Fruit fly (Drosophila melanogaster) whole organism: ENCODE data around the gene Cpr11B.

ENCODE experiments used
- Dll ChIP-seq: fragments of >200 bp; optimal IDR thresholded peaks from 2 replicates; lab custom pipeline; 2017
- pan ChIP-seq: fragments of >200 bp; optimal IDR thresholded peaks from 2 replicates; lab custom pipeline; 2017
- psq ChIP-seq: fragments of >200 bp; optimal IDR thresholded peaks from 2 replicates; lab custom pipeline; 2017

- TF ChIP-seq psq (lab: Kevin White, UChicago) (no peak), Dll (lab: Kevin White, UChicago) (no peak), pan (lab: Kevin White, UChicago) (no peak)
Observed at dm6 chrX:12581894-12582293, 29.0 kb downstream of the Cpr11B start.
